Fruit fly (Drosophila melanogaster) whole organism, wandering third instar larva: Measurements from ENCODE around the gene ppk27.

Source experiments
- Abd-B ChIP-seq: fragments of >200 bp; optimal IDR thresholded peaks from 2 replicates; lab custom pipeline; 2017; ENCODE audit warnings: missing biosample characterization, missing genetic modification characterization
- CG32264 ChIP-seq: fragments of 200-800 bp; sonication (Bioruptor generic); optimal IDR thresholded peaks from 2 replicates; lab custom pipeline; 2016; ENCODE audit warnings: missing biosample characterization, missing genetic modification characterization
- CG9705 ChIP-seq: fragments of 200-800 bp; sonication (Bioruptor generic); optimal IDR thresholded peaks from 2 replicates; lab custom pipeline; 2018; ENCODE audit warnings: missing biosample characterization, mild to moderate bottlenecking, missing genetic modification characterization
- CrebA ChIP-seq: fragments of 200-800 bp; sonication (Bioruptor generic); optimal IDR thresholded peaks from 2 replicates; lab custom pipeline; 2016; ENCODE audit warnings: missing biosample characterization, mild to moderate bottlenecking, missing genetic modification characterization, borderline replicate concordance
- Dfd ChIP-seq: fragments of >200 bp; optimal IDR thresholded peaks from 2 replicates; lab custom pipeline; 2017; ENCODE audit warnings: missing biosample characterization, missing genetic modification characterization
- Dif ChIP-seq: fragments of 200-275, 200-300 bp; sonication (Bioruptor generic); optimal IDR thresholded peaks from 2 replicates; lab custom pipeline; 2018; ENCODE audit warnings: missing biosample characterization, missing genetic modification characterization; ENCODE audit not compliant: partially characterized antibody
- GATAd ChIP-seq: sonication (Bioruptor generic); optimal IDR thresholded peaks from 2 replicates; lab custom pipeline; 2016; ENCODE audit warnings: missing biosample characterization, missing genetic modification characterization
- HLH106 ChIP-seq: fragments of 200-800 bp; optimal IDR thresholded peaks from 3 replicates; lab custom pipeline; 2019; ENCODE audit warnings: missing biosample characterization, mild to moderate bottlenecking, missing genetic modification characterization, moderate library complexity
- Hnf4 ChIP-seq: fragments of 200-800 bp; sonication (Bioruptor generic); optimal IDR thresholded peaks from 2 replicates; lab custom pipeline; 2016; ENCODE audit warnings: missing biosample characterization, mild to moderate bottlenecking, missing genetic modification characterization
- Hr78 ChIP-seq: fragments of >200 bp; optimal IDR thresholded peaks from 2 replicates; lab custom pipeline; 2017; ENCODE audit warnings: missing biosample characterization, missing genetic modification characterization
- Hr83 ChIP-seq: fragments of 200-300 bp; sonication (Bioruptor generic); optimal IDR thresholded peaks from 2 replicates; lab custom pipeline; 2016; ENCODE audit warnings: missing biosample characterization, mild to moderate bottlenecking, missing genetic modification characterization, moderate library complexity; ENCODE audit not compliant: poor library complexity, severe bottlenecking
- Jra ChIP-seq: sonication (Bioruptor generic); optimal IDR thresholded peaks from 2 replicates; lab custom pipeline; 2016; ENCODE audit warnings: missing biosample characterization, missing genetic modification characterization
- Mio ChIP-seq: sonication (Bioruptor generic); optimal IDR thresholded peaks from 2 replicates; lab custom pipeline; 2016; ENCODE audit warnings: missing biosample characterization, missing genetic modification characterization
- Myc ChIP-seq: fragments of >200 bp; optimal IDR thresholded peaks from 2 replicates; lab custom pipeline; 2017
- N ChIP-seq: fragments of >200 bp; optimal IDR thresholded peaks from 2 replicates; lab custom pipeline; 2018; ENCODE audit warnings: missing biosample characterization, missing external identifiers, missing genetic modification characterization
- OdsH ChIP-seq: fragments of 200-800 bp; sonication (Bioruptor generic); optimal IDR thresholded peaks from 2 replicates; lab custom pipeline; 2016; ENCODE audit warnings: missing biosample characterization, mild to moderate bottlenecking, missing genetic modification characterization
- Rel ChIP-seq, 2 experiments: fragments of 200-800 bp; sonication (Bioruptor generic) in 1 of 2; optimal IDR thresholded peaks; 2 replicates in 1 of 2; 3 replicates in 1 of 2; lab custom pipeline; 2016 to 2019; ENCODE audit warnings: mild to moderate bottlenecking in 2 of 2, missing biosample characterization in 2 of 2, missing genetic modification characterization in 2 of 2, moderate library complexity in 1 of 2
- Sp1 ChIP-seq: fragments of 200-800 bp; sonication (Bioruptor generic); optimal IDR thresholded peaks from 3 replicates; lab custom pipeline; 2019; ENCODE audit warnings: missing biosample characterization, mild to moderate bottlenecking, missing genetic modification characterization, moderate library complexity
- Vsx2 ChIP-seq: fragments of 200-300, 225-300 bp; sonication (Bioruptor generic); optimal IDR thresholded peaks from 2 replicates; lab custom pipeline; 2018; ENCODE audit warnings: missing biosample characterization, missing genetic modification characterization; ENCODE audit not compliant: partially characterized antibody
- br ChIP-seq: fragments of 200-800 bp; sonication (Bioruptor generic); optimal IDR thresholded peaks from 2 replicates; lab custom pipeline; 2016; ENCODE audit warnings: missing biosample characterization, missing genetic modification characterization
- brk ChIP-seq: fragments of 200-800 bp; sonication (Bioruptor generic); optimal IDR thresholded peaks from 2 replicates; lab custom pipeline; 2016; ENCODE audit warnings: missing biosample characterization, mild to moderate bottlenecking, missing genetic modification characterization
- dl ChIP-seq, 2 experiments: fragments of 175-275, 200-275 bp in 1 of 2; fragments of 200-275 bp in 1 of 2; sonication (Bioruptor generic); optimal IDR thresholded peaks; lab custom pipeline; 2018; ENCODE audit warnings: mild to moderate bottlenecking in 2 of 2, missing biosample characterization in 2 of 2, missing genetic modification characterization in 2 of 2, moderate library complexity in 2 of 2; ENCODE audit not compliant: partially characterized antibody in 2 of 2, insufficient read depth in 1 of 2
- dmrt93B ChIP-seq: fragments of 200-800 bp; sonication (Bioruptor generic); optimal IDR thresholded peaks from 2 replicates; lab custom pipeline; 2018; ENCODE audit warnings: missing biosample characterization, mild to moderate bottlenecking, missing genetic modification characterization
- dsf ChIP-seq: sonication (Bioruptor generic); optimal IDR thresholded peaks from 2 replicates; lab custom pipeline; 2016; ENCODE audit warnings: missing biosample characterization, missing genetic modification characterization, borderline replicate concordance
- ey ChIP-seq: fragments of 200-800 bp; sonication (Bioruptor generic); optimal IDR thresholded peaks from 2 replicates; lab custom pipeline; 2016; ENCODE audit warnings: missing biosample characterization, missing genetic modification characterization
- foxo ChIP-seq, 2 experiments: fragments of 200-800 bp; sonication (Bioruptor generic); optimal IDR thresholded peaks; 2 replicates in 1 of 2; 3 replicates in 1 of 2; lab custom pipeline; 2016 to 2017; ENCODE audit warnings: missing biosample characterization in 2 of 2, missing genetic modification characterization in 2 of 2
- fru ChIP-seq: fragments of 200-800 bp; sonication (Bioruptor generic); optimal IDR thresholded peaks from 3 replicates; lab custom pipeline; 2016; ENCODE audit warnings: missing biosample characterization, mild to moderate bottlenecking, missing genetic modification characterization
- h ChIP-seq: fragments of 200-800 bp; sonication (Bioruptor generic); optimal IDR thresholded peaks from 3 replicates; lab custom pipeline; 2016; ENCODE audit warnings: missing biosample characterization, mild to moderate bottlenecking, missing genetic modification characterization
- jim ChIP-seq: fragments of 175-275, 200-325 bp; sonication (Bioruptor generic); optimal IDR thresholded peaks from 2 replicates; lab custom pipeline; 2016; ENCODE audit warnings: missing biosample characterization, mild to moderate bottlenecking, missing genetic modification characterization
- lola ChIP-seq: fragments of >200 bp; optimal IDR thresholded peaks from 2 replicates; lab custom pipeline; 2017; ENCODE audit warnings: missing biosample characterization, missing genetic modification characterization
- pan ChIP-seq: fragments of >200 bp; optimal IDR thresholded peaks from 2 replicates; lab custom pipeline; 2017
- psq ChIP-seq: fragments of 200-800 bp; sonication (Bioruptor generic); optimal IDR thresholded peaks from 3 replicates; lab custom pipeline; 2017; ENCODE audit warnings: missing biosample characterization, mild to moderate bottlenecking, missing genetic modification characterization, moderate library complexity
- rgr ChIP-seq: fragments of 200-800 bp; sonication (Bioruptor generic); optimal IDR thresholded peaks from 3 replicates; lab custom pipeline; 2016; ENCODE audit warnings: missing biosample characterization, mild to moderate bottlenecking, missing genetic modification characterization
- sage ChIP-seq: fragments of 200-800 bp; sonication (Bioruptor generic); optimal IDR thresholded peaks from 2 replicates; lab custom pipeline; 2016; ENCODE audit warnings: missing biosample characterization, mild to moderate bottlenecking, missing genetic modification characterization
- sv ChIP-seq: fragments of 200-800 bp; sonication (Bioruptor generic); optimal IDR thresholded peaks from 3 replicates; lab custom pipeline; 2016; ENCODE audit warnings: missing biosample characterization, missing genetic modification characterization
- tai ChIP-seq: sonication (Bioruptor generic); optimal IDR thresholded peaks from 2 replicates; lab custom pipeline; 2016; ENCODE audit warnings: missing biosample characterization, missing genetic modification characterization
- usp ChIP-seq: fragments of >200 bp; optimal IDR thresholded peaks from 2 replicates; lab custom pipeline; 2017; ENCODE audit warnings: missing biosample characterization, missing genetic modification characterization
- woc ChIP-seq: sonication (Bioruptor generic); optimal IDR thresholded peaks from 2 replicates; lab custom pipeline; 2016; ENCODE audit warnings: missing biosample characterization, mild to moderate bottlenecking, missing genetic modification characterization

Gene ppk27

dm6 chr3L:3755101-3755500 lies at the start of gene ppk27:
TSS of gene ppk27 (minus strand) at chr3L:3755201.
- TF ChIP-seq fru (no peak), Hr83 (GFP tag; lab: Kevin White, UChicago) (no peak), woc (GFP tag; lab: Kevin White, UChicago) (no peak), dmrt93B (GFP tag; lab: Kevin White, UChicago) (no peak)
- TF ChIP-seq, all 38 proteins: peak for 0

DNA sequence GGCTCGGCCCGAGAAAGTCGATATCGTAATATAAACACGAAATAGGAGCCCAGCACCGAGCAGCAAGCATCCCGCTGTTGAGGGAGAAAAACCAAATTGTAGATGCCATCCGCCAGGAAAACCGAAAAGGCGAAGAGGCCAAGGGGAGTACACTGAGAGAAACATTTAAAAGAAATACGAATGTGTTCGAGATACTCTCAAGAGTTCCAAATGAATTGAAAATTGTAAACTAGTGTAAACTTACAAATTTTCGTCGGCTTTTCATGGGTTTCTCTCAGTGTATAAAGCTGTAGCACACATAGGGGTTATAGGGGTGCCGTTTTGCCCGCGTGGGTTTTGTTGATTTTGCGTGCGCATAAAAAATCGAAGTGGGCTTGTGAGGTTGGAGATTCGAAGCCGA lies 47.7 kb upstream of the ppk27 start:
- no peak for TF ChIP-seq dsf (GFP tag; lab: Kevin White, UChicago)
- peak; percentile 45 for TF ChIP-seq CG32264 (GFP tag; lab: Kevin White, UChicago)
- peak; percentile 82 for TF ChIP-seq h (GFP tag; lab: Kevin White, UChicago)
- TF ChIP-seq sv (GFP tag; lab: Kevin White, UChicago) = peak; percentile 71
- no peak for TF ChIP-seq jim (GFP tag; lab: Kevin White, UChicago)
- TF ChIP-seq Sp1 (GFP tag; lab: Kevin White, UChicago) = peak; percentile 64
- TF ChIP-seq fru = peak; percentile 67
- TF ChIP-seq usp (GFP tag; lab: Kevin White, UChicago) = no peak
- no peak for TF ChIP-seq Vsx2 (GFP tag; lab: Kevin White, UChicago)
- TF ChIP-seq rgr (GFP tag; lab: Kevin White, UChicago) = peak; percentile 80
- peak; percentile 67 for TF ChIP-seq psq
- TF ChIP-seq Hr78 = no peak
- TF ChIP-seq OdsH (GFP tag; lab: Kevin White, UChicago) = peak; percentile 72
- no peak for TF ChIP-seq CrebA (GFP tag; lab: Kevin White, UChicago)
- TF ChIP-seq Abd-B (GFP tag; lab: Kevin White, UChicago) = no peak
- no peak for TF ChIP-seq Dif
- TF ChIP-seq dmrt93B (GFP tag; lab: Kevin White, UChicago) = no peak
- TF ChIP-seq Rel (GFP tag; optimal IDR thresholded peaks at IDR 0.05; lab: Kevin White, UChicago) = no peak
- TF ChIP-seq Rel (tag; optimal IDR thresholded peaks at IDR 0.05; lab: Kevin White, UChicago) = no peak
- TF ChIP-seq GATAd (GFP tag; lab: Kevin White, UChicago) = no peak
- TF ChIP-seq CG9705 (GFP tag; lab: Kevin White, UChicago) = no peak
- TF ChIP-seq N (GFP tag; lab: Kevin White, UChicago) = no peak
- TF ChIP-seq woc (GFP tag; lab: Kevin White, UChicago) = peak; percentile 37
- peak; percentile 71 for TF ChIP-seq Hnf4 (GFP tag; lab: Kevin White, UChicago)
- peak; percentile 71 for TF ChIP-seq HLH106 (tag; lab: Kevin White, UChicago)
- peak; percentile 70 for TF ChIP-seq br
- TF ChIP-seq ey (GFP tag; lab: Kevin White, UChicago) = peak; percentile 79
- peak; percentile 16 for TF ChIP-seq Hr83 (GFP tag; lab: Kevin White, UChicago)
- peak; percentile 3 for TF ChIP-seq Jra
- no peak for TF ChIP-seq Myc (lab: Kevin White, UChicago)
- TF ChIP-seq Mio = no peak
- TF ChIP-seq sage = no peak
- peak in 1 of 2 experiments; percentile 76 for TF ChIP-seq foxo (GFP tag; optimal IDR thresholded peaks at IDR 0.05; lab: Kevin White, UChicago)
- TF ChIP-seq Dfd (GFP tag; lab: Kevin White, UChicago) = no peak
- peak; percentile 75 for TF ChIP-seq tai
- no peak for TF ChIP-seq dl (GFP tag; optimal IDR thresholded peaks at IDR 0.05; lab: Kevin White, UChicago; ENCODE audit: insufficient read depth in 1 of 2, partially characterized antibody in 2 of 2)
- TF ChIP-seq lola (GFP tag; lab: Kevin White, UChicago) = no peak
- no peak for TF ChIP-seq pan (lab: Kevin White, UChicago)
- no peak for TF ChIP-seq brk

DNA sequence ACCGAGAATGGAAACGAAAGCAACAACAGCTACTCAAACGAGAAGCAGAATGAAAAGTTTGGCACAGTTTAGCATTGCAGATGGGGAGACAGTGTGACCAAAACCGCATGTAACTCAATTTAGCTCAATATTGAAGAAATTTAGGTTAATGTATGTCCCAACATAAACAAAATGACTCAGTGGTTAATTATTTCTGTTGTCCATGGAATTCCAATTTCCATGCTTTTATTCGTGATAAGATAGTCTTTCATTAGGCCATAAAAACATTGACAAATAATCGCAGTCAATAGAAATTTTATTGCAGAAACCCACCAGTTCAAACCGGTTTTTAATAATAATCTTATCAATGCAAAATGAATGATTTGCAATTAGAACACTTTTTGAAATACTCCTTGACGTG lies 46.8 kb upstream of the ppk27 start:
- TF ChIP-seq tai (no peak), dsf (GFP tag; lab: Kevin White, UChicago) (no peak), ey (GFP tag; lab: Kevin White, UChicago) (no peak), Hnf4 (GFP tag; lab: Kevin White, UChicago) (no peak), brk (no peak), CG32264 (GFP tag; lab: Kevin White, UChicago) (no peak), psq (no peak), Abd-B (GFP tag; lab: Kevin White, UChicago) (no peak), fru (no peak), usp (GFP tag; lab: Kevin White, UChicago) (no peak), N (GFP tag; lab: Kevin White, UChicago) (no peak), Jra (no peak), Mio (no peak), HLH106 (tag; lab: Kevin White, UChicago) (no peak), Sp1 (GFP tag; lab: Kevin White, UChicago) (no peak), dl (GFP tag; optimal IDR thresholded peaks at IDR 0.05; lab: Kevin White, UChicago; ENCODE audit: insufficient read depth in 1 of 2, partially characterized antibody in 2 of 2) (no peak), Rel (GFP tag; optimal IDR thresholded peaks at IDR 0.05; lab: Kevin White, UChicago) (no peak), Rel (tag; optimal IDR thresholded peaks at IDR 0.05; lab: Kevin White, UChicago) (no peak), OdsH (GFP tag; lab: Kevin White, UChicago) (no peak)
